Worm (Caenorhabditis elegans) whole organism, early embryonic: Measurements from ENCODE around the gene pld-1.

Experiments used
- F13C5.2 ChIP-seq: sonication (generic microtip); optimal IDR thresholded peaks from 2 replicates; lab custom pipeline; 2017; ENCODE audit warnings: mild to moderate bottlenecking, missing genetic modification characterization, inconsistent platforms, missing compliant biosample characterization
- aly-1 ChIP-seq: sonication (generic microtip); optimal IDR thresholded peaks from 2 replicates; lab custom pipeline; 2016; ENCODE audit warnings: missing genetic modification characterization, missing compliant biosample characterization
- ama-1 ChIP-seq: fragments of 150-350 bp; optimal IDR thresholded peaks from 2 replicates; lab custom pipeline; 2014
- hmbx-1 ChIP-seq: sonication (generic microtip); optimal IDR thresholded peaks from 2 replicates; lab custom pipeline; 2016; ENCODE audit warnings: mild to moderate bottlenecking, missing genetic modification characterization, missing compliant biosample characterization
- hmg-4 ChIP-seq: fragments of 200-800 bp; sonication (Bioruptor generic); optimal IDR thresholded peaks from 2 replicates; lab custom pipeline; 2018; ENCODE audit warnings: mild to moderate bottlenecking, missing genetic modification characterization, missing compliant biosample characterization
- pes-1 ChIP-seq: fragments of 200-800 bp; sonication (Bioruptor generic); IDR thresholded peaks from 2 replicates; pipeline ENCODE4 v1.3.6; 2022; ENCODE audit warnings: missing genetic modification reagents, missing genetic modification characterization, missing compliant biosample characterization

ce11 chrII:5115733-5116132 lies 24.2 kb upstream of the pld-1 start, which contains the start of gene srsy-1:
- TF ChIP-seq hmg-4 (GFP tag; lab: Kevin White, UChicago) (no peak), F13C5.2 (tag; lab: Kevin White, UChicago) (no peak), hmbx-1 (tag; lab: Kevin White, UChicago) (no peak), aly-1 (tag; lab: Kevin White, UChicago) (no peak), ama-1 (lab: Kevin White, UChicago) (no peak), pes-1 (GFP tag; lab: Robert Waterston, UW) (no peak)
